Fruit fly (Drosophila melanogaster): ENCODE data around the gene CG42853.

DNA sequence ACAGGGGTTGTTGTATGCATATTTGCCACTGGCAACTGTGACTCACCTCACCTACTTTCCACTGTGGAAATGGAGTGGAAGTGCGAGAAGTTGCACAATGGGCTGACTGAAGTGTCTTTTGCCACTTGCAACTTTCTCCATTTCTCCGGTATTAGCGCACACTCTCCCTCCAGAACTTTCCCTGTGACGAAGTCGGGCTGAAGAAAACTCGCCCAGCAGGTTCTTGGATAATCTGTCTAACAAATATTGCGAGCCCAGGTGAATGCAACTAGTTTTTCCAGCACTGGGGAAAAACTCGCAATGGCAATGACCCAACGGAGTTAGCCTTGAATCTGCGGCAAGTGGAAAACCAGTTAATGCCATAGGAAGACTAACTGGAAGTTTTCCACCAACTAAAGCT lies 45.1 kb downstream of the CG42853 start:
- TF ChIP-seq kay (GFP tag; ENCODE audit: borderline replicate concordance) = no peak
- no peak for TF ChIP-seq CG33017 (tag; optimal IDR thresholded peaks at IDR 0.05)
